Worm (Caenorhabditis elegans): Measurements from ENCODE around the gene npr-16.

The npr-16 gene

DNA sequence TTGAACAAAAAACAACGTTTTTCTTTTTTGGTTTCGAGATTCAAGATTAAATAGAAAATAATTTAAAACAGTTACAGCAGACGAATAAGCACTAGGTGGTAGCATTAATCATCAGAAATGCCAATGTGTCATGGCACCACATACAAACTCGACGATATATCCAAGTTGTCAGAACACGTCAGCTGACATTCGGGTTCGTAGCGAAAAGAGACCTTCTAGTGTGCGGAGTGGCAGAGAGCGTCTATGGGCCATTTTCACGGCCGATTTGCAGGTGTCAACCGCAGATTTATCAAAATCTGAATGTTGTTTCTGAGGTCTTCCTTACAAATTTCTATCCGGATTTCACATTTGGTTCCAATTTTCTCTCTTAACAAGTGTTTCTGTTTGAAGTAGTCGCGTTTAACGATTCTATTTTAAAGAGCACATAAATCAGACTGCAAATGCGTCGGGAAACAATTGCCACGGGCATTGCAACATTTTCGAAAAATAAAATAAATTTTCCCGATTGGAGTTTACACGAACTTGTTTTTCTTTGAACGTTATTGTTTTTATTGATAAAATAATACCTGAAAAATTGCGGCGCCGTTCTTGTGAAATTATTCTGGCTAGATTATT lies 30.4 kb upstream of the npr-16 start:
- TF ChIP-seq hlh-17 (GFP tag; optimal IDR thresholded peaks at IDR 0.05; ENCODE audit: borderline replicate concordance) (no peak), pag-3 (tag; optimal IDR thresholded peaks at IDR 0.05; ENCODE audit: borderline replicate concordance, insufficient read depth) (peak; percentile 83), nhr-84 (tag; optimal IDR thresholded peaks at IDR 0.05) (no peak), rnt-1 (tag; optimal IDR thresholded peaks at IDR 0.05) (peak; percentile 11), fkh-4 (tag; optimal IDR thresholded peaks at IDR 0.05; ENCODE audit: borderline replicate concordance) (peak; percentile 22), nhr-77 (tag; optimal IDR thresholded peaks at IDR 0.05) (no peak), mdl-1 (tag; optimal IDR thresholded peaks at IDR 0.05) (no peak), jun-1 (tag; optimal IDR thresholded peaks at IDR 0.05) (no peak), dsc-1 (tag; optimal IDR thresholded peaks at IDR 0.05) (peak; percentile 82)

DNA sequence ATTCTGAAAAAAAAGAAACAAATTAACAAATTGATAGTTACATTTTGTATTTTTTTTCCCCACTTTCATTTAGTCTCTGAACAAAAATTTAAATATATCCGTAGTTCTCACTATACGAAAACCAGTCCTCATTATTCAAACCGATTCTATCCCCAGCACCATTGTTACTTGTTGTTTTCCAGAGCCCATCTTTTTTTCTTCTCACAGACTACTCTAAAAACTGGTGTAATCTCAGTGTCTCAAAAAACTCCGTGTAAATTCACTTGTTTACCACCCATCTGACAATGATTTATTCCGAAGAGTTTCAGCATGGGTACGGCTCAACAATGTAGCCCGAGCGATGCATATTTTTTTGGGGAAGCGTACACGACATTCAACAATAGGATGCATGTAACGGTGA lies 29.6 kb upstream of the npr-16 start, which contains the start of gene C12D12.3:
Gene C12D12.3, plus strand, starts transcription at position 301 of the 400 bp plus-strand sequence.
- no peak for TF ChIP-seq nhr-84 (tag; optimal IDR thresholded peaks at IDR 0.05)
- no peak for TF ChIP-seq lin-15B (tag; optimal IDR thresholded peaks at IDR 0.05)
- no peak for TF ChIP-seq sox-4 (tag; optimal IDR thresholded peaks at IDR 0.05)
- TF ChIP-seq xbp-1 (tag; optimal IDR thresholded peaks at IDR 0.05), result no peak
- TF ChIP-seq nhr-47 (tag; optimal IDR thresholded peaks at IDR 0.05), result no peak
- TF ChIP-seq snu-23 (GFP tag; optimal IDR thresholded peaks at IDR 0.05), result no peak
- TF ChIP-seq C04F5.9 (tag; optimal IDR thresholded peaks at IDR 0.05), result no peak
- TF ChIP-seq efl-3 (GFP tag; optimal IDR thresholded peaks at IDR 0.05), result no peak

DNA sequence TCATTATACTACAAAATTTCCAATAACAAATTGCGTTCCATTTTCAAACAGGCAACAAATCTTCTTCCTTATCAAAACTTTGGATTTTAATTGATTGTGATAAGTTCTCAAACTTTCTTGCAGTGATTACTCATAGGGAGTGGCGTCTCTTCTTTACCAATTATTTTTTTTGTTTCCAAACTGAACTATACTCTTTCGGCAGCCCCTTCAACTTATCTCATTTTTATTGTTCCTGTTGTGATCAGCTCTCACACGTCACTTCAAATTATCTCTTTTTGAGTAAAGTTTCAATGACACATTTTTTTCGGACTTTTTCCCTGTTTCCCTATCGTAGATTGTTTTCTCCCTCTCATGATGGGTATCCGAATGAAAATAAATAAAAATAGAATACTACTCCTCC lies 26.2 kb upstream of the npr-16 start:
- TF ChIP-seq xbp-1 (tag; optimal IDR thresholded peaks at IDR 0.05), result no peak
- peak; percentile 4 for TF ChIP-seq lin-14 (GFP tag; optimal IDR thresholded peaks at IDR 0.05)
- 0 out of 2 replicates have a peak, but pooled peaks have one; percentile 25 for TF ChIP-seq grh-1 (GFP tag; IDR thresholded peaks at IDR 0.05)
- TF ChIP-seq dsc-1 (tag; optimal IDR thresholded peaks at IDR 0.05), result no peak
- no peak for TF ChIP-seq ceh-82 (tag; optimal IDR thresholded peaks at IDR 0.05)
- peak; percentile 7 for TF ChIP-seq snu-23 (GFP tag; optimal IDR thresholded peaks at IDR 0.05)
- TF ChIP-seq nhr-71 (tag; optimal IDR thresholded peaks at IDR 0.05), result peak; percentile 26
- TF ChIP-seq lin-39 (tag; optimal IDR thresholded peaks at IDR 0.05), result no peak
- TF ChIP-seq lir-3 (tag; optimal IDR thresholded peaks at IDR 0.05; ENCODE audit: poor library complexity), result no peak
- no peak for TF ChIP-seq efl-1 (optimal IDR thresholded peaks at IDR 0.05)
- peak in 1 of 2 experiments; percentile 73 for TF ChIP-seq efl-1 (GFP tag; optimal IDR thresholded peaks at IDR 0.05 in 1 of 2)
- no peak for TF ChIP-seq skn-1 (tag; optimal IDR thresholded peaks at IDR 0.05)
- TF ChIP-seq unc-62 (GFP tag; optimal IDR thresholded peaks at IDR 0.05), result no peak
- peak; percentile 44 for TF ChIP-seq tbx-2 (tag; optimal IDR thresholded peaks at IDR 0.05)
- peak; percentile 10 for TF ChIP-seq nhr-85 (tag)
- peak; percentile 57 for TF ChIP-seq nhr-20 (tag; optimal IDR thresholded peaks at IDR 0.05)
- no peak for TF ChIP-seq ztf-4 (tag; optimal IDR thresholded peaks at IDR 0.05)
- peak in 4 of 6 experiments; percentile 21 to 44 (median 36) for TF ChIP-seq elt-3 (tag; optimal IDR thresholded peaks at IDR 0.05)
- no peak for TF ChIP-seq C16A3.4 (tag; optimal IDR thresholded peaks at IDR 0.05)
- TF ChIP-seq lin-13 (GFP tag; optimal IDR thresholded peaks at IDR 0.05), result no peak
- TF ChIP-seq blmp-1 (tag; optimal IDR thresholded peaks at IDR 0.05), result peak; percentile 29
- TF ChIP-seq jun-1 (tag; optimal IDR thresholded peaks at IDR 0.05), result no peak
- TF ChIP-seq pag-3 (tag; optimal IDR thresholded peaks at IDR 0.05; ENCODE audit: borderline replicate concordance, insufficient read depth), result no peak
- TF ChIP-seq nhr-90 (tag; optimal IDR thresholded peaks at IDR 0.05; ENCODE audit: poor library complexity), result peak; percentile 24
- no peak for TF ChIP-seq snpc-4 (tag; optimal IDR thresholded peaks at IDR 0.05)

DNA sequence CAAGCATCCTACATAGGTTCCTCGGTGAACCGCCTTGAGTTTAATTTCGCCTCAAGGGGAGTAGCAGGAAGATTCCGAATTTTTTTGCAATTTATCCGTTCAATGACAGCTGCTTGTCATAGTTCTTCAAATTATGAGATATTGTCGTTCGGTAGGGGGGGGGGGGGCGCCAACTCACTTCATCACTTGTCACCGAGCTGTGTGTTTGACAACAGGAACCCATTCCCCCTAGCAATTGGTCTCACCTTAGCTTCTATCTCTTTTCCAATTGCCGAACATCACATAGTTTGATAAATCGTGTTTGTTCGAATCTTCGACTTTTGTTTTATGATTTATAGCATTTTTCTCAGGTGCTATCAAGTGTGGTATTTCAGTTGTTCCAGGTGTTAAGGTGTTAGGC lies 24.0 kb upstream of the npr-16 start:
- TF ChIP-seq ceh-8 (GFP tag; optimal IDR thresholded peaks at IDR 0.05) (no peak), alr-1 (tag; optimal IDR thresholded peaks at IDR 0.05; ENCODE audit: borderline replicate concordance) (no peak), pax-3 (tag; optimal IDR thresholded peaks at IDR 0.05) (no peak), vab-15 (tag; optimal IDR thresholded peaks at IDR 0.05) (no peak), dpl-1 (GFP tag; optimal IDR thresholded peaks at IDR 0.05) (no peak), nhr-237 (tag; optimal IDR thresholded peaks at IDR 0.05) (no peak), zag-1 (tag; optimal IDR thresholded peaks at IDR 0.05) (no peak)

Measured in whole organism, L1 larva.